Worm (Caenorhabditis elegans): Measurements from ENCODE around the gene ubc-18.

The ubc-18 gene

DNA sequence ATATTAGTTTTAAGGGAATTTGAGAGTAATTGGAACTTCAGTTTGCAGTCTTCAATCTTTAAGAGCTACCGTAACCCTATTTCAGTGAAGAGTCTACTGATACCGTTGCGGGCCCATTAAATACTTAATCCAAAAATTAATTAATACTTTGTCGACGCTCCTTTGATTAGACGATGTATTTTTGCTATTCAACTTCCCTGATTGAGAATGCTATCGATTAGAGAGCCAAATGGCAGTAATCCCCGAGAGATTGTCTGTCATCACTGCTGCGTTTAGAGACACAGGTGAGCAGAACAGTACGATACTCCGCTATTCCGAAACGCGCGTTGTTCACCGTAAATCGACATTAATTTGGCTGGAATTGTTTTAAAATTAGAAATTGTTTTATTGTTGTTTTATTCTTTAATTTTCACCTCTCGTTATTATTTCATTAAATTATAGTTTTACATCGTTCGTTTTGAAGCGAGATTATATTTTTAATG lies 47.2 kb downstream of the ubc-18 start, which contains the start of gene rfl-1:
Gene rfl-1 (plus strand): TSS at position 51 of the 482 bp plus-strand sequence.
- no peak for TF ChIP-seq hmbx-1 (tag; optimal IDR thresholded peaks at IDR 0.05)
- TF ChIP-seq flt-1 (GFP tag; IDR thresholded peaks at IDR 0.05): no peak
- TF ChIP-seq ceh-36 (tag; optimal IDR thresholded peaks at IDR 0.05): no peak
- TF ChIP-seq tbx-37 (GFP tag; conservative IDR thresholded peaks at IDR 0.05): no peak
- no peak for TF ChIP-seq ama-1 (optimal IDR thresholded peaks at IDR 0.05)
- no peak for TF ChIP-seq sea-1 (GFP tag; conservative IDR thresholded peaks at IDR 0.05)
- TF ChIP-seq B0310.2 (tag; optimal IDR thresholded peaks at IDR 0.05): no peak
- no peak for TF ChIP-seq ets-7 (tag; optimal IDR thresholded peaks at IDR 0.05)
- no peak for TF ChIP-seq pes-1 (GFP tag; IDR thresholded peaks at IDR 0.05)
- TF ChIP-seq ceh-13 (GFP tag; optimal IDR thresholded peaks at IDR 0.05): no peak
- no peak for TF ChIP-seq tra-4 (tag; optimal IDR thresholded peaks at IDR 0.05)
- no peak for TF ChIP-seq hmg-4 (GFP tag; optimal IDR thresholded peaks at IDR 0.05)

DNA sequence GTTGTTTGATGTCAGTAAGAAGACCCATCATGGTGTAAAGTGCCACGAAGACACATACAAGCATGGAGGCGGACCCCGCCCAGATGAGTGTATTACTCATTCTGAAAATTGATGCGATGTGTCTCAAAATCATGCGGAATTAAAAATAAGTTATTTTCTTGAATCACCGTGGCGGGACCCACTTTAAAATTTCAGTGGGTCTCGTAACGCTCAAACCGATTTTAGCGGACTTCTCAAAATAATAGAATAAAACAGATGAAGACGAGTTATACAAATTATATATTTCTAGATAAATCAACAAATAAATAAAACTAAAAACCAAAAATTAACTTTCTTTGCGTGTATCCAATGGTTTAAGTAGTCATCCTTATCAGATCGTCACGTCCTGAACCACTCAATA lies 47.9 kb downstream of the ubc-18 start, which contains the start of gene col-8:
Gene col-8 (minus strand): TSS at position 101 of the 400 bp plus-strand sequence.
- TF ChIP-seq B0310.2 (tag; optimal IDR thresholded peaks at IDR 0.05): no peak
- no peak for TF ChIP-seq scrt-1 (GFP tag; IDR thresholded peaks at IDR 0.05)
- no peak for TF ChIP-seq pes-1 (GFP tag; IDR thresholded peaks at IDR 0.05)
- TF ChIP-seq hnd-1 (tag; optimal IDR thresholded peaks at IDR 0.05): no peak
- TF ChIP-seq ama-1 (optimal IDR thresholded peaks at IDR 0.05): no peak
- TF ChIP-seq hmg-4 (GFP tag; optimal IDR thresholded peaks at IDR 0.05): no peak
- TF ChIP-seq aly-1 (tag; optimal IDR thresholded peaks at IDR 0.05): no peak
- TF ChIP-seq flt-1 (GFP tag; IDR thresholded peaks at IDR 0.05): no peak
- no peak for TF ChIP-seq tbx-37 (GFP tag; conservative IDR thresholded peaks at IDR 0.05)
- no peak for TF ChIP-seq ceh-36 (tag; optimal IDR thresholded peaks at IDR 0.05)
- TF ChIP-seq F13C5.2 (tag; optimal IDR thresholded peaks at IDR 0.05): no peak
- no peak for TF ChIP-seq sea-1 (GFP tag; conservative IDR thresholded peaks at IDR 0.05)
- TF ChIP-seq ceh-13 (GFP tag; optimal IDR thresholded peaks at IDR 0.05): no peak

DNA sequence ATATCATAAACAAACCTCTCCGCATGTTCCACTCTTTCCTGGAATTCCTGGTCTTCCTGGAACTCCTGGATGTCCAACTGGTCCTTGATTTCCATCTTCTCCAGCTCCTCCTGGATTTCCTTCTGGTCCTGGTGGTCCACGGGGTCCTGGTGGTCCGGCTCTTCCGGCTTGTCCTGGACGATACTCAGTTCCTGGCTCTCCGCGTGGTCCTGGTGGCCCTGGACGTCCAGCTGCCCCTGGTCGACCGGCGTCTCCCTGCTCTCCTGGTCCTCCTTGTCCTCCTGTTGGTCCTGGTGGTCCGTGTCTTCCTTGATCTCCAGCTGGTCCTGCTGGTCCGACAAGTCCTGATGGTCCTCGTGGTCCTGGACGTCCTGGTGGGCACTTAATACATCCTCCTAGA lies 48.6 kb downstream of the ubc-18 start:
- TF ChIP-seq tbx-11 (GFP tag; IDR thresholded peaks at IDR 0.05): no peak
- TF ChIP-seq ceh-36 (tag; optimal IDR thresholded peaks at IDR 0.05): no peak
- no peak for TF ChIP-seq hnd-1 (tag; optimal IDR thresholded peaks at IDR 0.05)
- no peak for TF ChIP-seq ama-1 (optimal IDR thresholded peaks at IDR 0.05)
- no peak for TF ChIP-seq B0310.2 (tag; optimal IDR thresholded peaks at IDR 0.05)
- no peak for TF ChIP-seq sea-1 (GFP tag; conservative IDR thresholded peaks at IDR 0.05)
- TF ChIP-seq F13C5.2 (tag; optimal IDR thresholded peaks at IDR 0.05): no peak
- TF ChIP-seq ceh-13 (GFP tag; optimal IDR thresholded peaks at IDR 0.05): no peak
- TF ChIP-seq hmg-4 (GFP tag; optimal IDR thresholded peaks at IDR 0.05): no peak
- no peak for TF ChIP-seq tbx-37 (GFP tag; conservative IDR thresholded peaks at IDR 0.05)
- TF ChIP-seq flt-1 (GFP tag; IDR thresholded peaks at IDR 0.05): no peak
- TF ChIP-seq pes-1 (GFP tag; IDR thresholded peaks at IDR 0.05): no peak
- no peak for TF ChIP-seq tra-4 (tag; optimal IDR thresholded peaks at IDR 0.05)
- no peak for TF ChIP-seq hmbx-1 (tag; optimal IDR thresholded peaks at IDR 0.05)
- no peak for TF ChIP-seq ets-7 (tag; optimal IDR thresholded peaks at IDR 0.05)
- TF ChIP-seq scrt-1 (GFP tag; IDR thresholded peaks at IDR 0.05): no peak
- no peak for TF ChIP-seq aly-1 (tag; optimal IDR thresholded peaks at IDR 0.05)
